Worm (Caenorhabditis elegans) whole organism, mixed stage, embryonic: ENCODE measurements around the gene K05G3.2.

Experiments
- ceh-39 ChIP-seq: fragments of 150-350 bp; optimal IDR thresholded peaks from 2 replicates; lab custom pipeline; 2014; ENCODE audit warnings: missing biosample characterization, missing genetic modification characterization
- ceh-43 ChIP-seq: fragments of 200-800 bp; sonication (Bioruptor generic); optimal IDR thresholded peaks from 2 replicates; lab custom pipeline; 2018; ENCODE audit warnings: mild to moderate bottlenecking, missing genetic modification characterization, moderate library complexity, missing compliant biosample characterization
- elt-3 ChIP-seq: fragments of 150-350 bp; optimal IDR thresholded peaks from 2 replicates; lab custom pipeline; 2014; ENCODE audit warnings: missing biosample characterization, missing genetic modification characterization
- ham-2 ChIP-seq: fragments of 200-800 bp; sonication (Bioruptor generic); optimal IDR thresholded peaks from 2 replicates; lab custom pipeline; 2018; ENCODE audit warnings: mild to moderate bottlenecking, missing genetic modification characterization, missing compliant biosample characterization
- nhr-28 ChIP-seq: fragments of 150-350 bp; optimal IDR thresholded peaks from 2 replicates; lab custom pipeline; 2014; ENCODE audit warnings: missing biosample characterization, missing genetic modification characterization
- snpc-4 ChIP-seq: fragments of 150-350 bp; optimal IDR thresholded peaks from 2 replicates; lab custom pipeline; 2014; ENCODE audit warnings: missing biosample characterization, missing genetic modification characterization
- zip-8 ChIP-seq: fragments of 150-350 bp; optimal IDR thresholded peaks from 2 replicates; lab custom pipeline; 2014; ENCODE audit warnings: missing biosample characterization, missing genetic modification characterization

DNA sequence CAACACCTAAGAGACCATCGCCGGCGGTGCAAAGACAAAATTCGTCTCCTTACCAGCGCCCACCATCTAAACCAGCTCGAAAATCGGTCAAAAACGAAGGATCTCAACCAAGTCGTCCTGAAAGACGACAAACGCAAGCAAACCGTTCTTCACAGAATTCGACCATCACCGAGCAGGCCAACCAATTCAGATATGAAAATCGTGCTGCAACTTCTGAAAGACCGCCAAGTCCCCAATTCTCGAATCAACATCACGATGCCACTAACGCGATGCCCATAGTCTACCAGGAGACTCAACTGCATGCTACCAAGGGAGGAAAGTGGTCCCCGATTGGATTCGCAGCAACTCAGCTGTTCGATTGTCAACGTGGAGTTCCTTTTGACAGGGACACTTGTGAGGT, 24.8 kb downstream of the K05G3.2 start, which contains the start of gene T25D1.1:
- TF ChIP-seq snpc-4 (tag; lab: Kevin White, UChicago): no peak
- TF ChIP-seq ceh-39 (tag; lab: Kevin White, UChicago): no peak
- TF ChIP-seq ceh-43 (GFP tag; lab: Kevin White, UChicago): no peak
- TF ChIP-seq nhr-28 (tag; lab: Kevin White, UChicago): no peak
- TF ChIP-seq ham-2 (GFP tag; lab: Kevin White, UChicago): no peak
- no peak for TF ChIP-seq zip-8 (tag; lab: Kevin White, UChicago)
- TF ChIP-seq elt-3 (tag; lab: Kevin White, UChicago): no peak
